Fruit fly (Drosophila melanogaster): ENCODE results near the gene CG13995.

DNA sequence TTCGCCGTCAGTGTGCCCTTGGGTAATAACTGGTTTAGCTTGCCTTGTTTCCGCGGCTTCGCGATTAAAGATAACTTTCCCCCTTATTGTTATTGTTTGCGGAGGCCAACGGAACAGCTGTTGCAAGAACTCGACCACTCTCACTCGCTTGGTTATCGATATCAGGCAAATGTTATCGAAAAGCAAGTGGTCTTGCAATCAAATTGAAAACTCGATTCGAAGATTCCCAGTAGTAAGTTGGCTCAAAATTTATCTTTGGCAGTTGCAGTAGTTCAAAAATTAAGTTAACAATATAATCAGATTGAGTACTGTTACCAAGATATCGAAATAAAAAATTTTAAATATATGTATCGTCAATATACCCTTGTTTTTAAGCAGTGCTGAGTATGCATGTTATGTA, 11.7 kb downstream of the CG13995 start, which contains the start of the genes Fbw5 and CG9147:
- TF ChIP-seq h (GFP tag; optimal IDR thresholded peaks at IDR 0.05), result peak; percentile 100
- no peak for TF ChIP-seq usp (GFP tag; optimal IDR thresholded peaks at IDR 0.05)
- TF ChIP-seq pan (optimal IDR thresholded peaks at IDR 0.05), result no peak

Measured in whole organism, wandering third instar larva.